Worm (Caenorhabditis elegans) whole organism, L1 larva: ENCODE measurements around the gene hpo-31.

ENCODE experiments used
- C04F5.9 ChIP-seq: sonication (generic microtip); optimal IDR thresholded peaks from 2 replicates; lab custom pipeline; 2016; ENCODE audit warnings: missing genetic modification characterization, missing compliant biosample characterization
- C34B4.2 ChIP-seq: sonication (generic microtip); optimal IDR thresholded peaks from 2 replicates; lab custom pipeline; 2017; ENCODE audit warnings: mild to moderate bottlenecking, missing genetic modification characterization, missing compliant biosample characterization
- F16B12.6 ChIP-seq: fragments of 150-350 bp; optimal IDR thresholded peaks from 2 replicates; lab custom pipeline; 2014; ENCODE audit warnings: missing biosample characterization, missing genetic modification characterization
- Y116A8C.19 ChIP-seq: sonication (generic microtip); optimal IDR thresholded peaks from 2 replicates; lab custom pipeline; 2016; ENCODE audit warnings: missing compliant biosample characterization, missing genetic modification characterization, borderline replicate concordance
- aha-1 ChIP-seq: fragments of 150-350 bp; optimal IDR thresholded peaks from 2 replicates; lab custom pipeline; 2014; ENCODE audit warnings: missing biosample characterization, missing genetic modification characterization
- alr-1 ChIP-seq: fragments of 200-800 bp; sonication (Bioruptor generic); optimal IDR thresholded peaks from 2 replicates; lab custom pipeline; 2018; ENCODE audit warnings: borderline replicate concordance, mild to moderate bottlenecking, missing genetic modification characterization, missing compliant biosample characterization
- ceh-63 ChIP-seq: fragments of 200-800 bp; sonication (Bioruptor generic); optimal IDR thresholded peaks from 2 replicates; lab custom pipeline; 2018; ENCODE audit warnings: mild to moderate bottlenecking, missing genetic modification characterization, missing compliant biosample characterization
- ceh-8 ChIP-seq: fragments of 200-800 bp; sonication (Bioruptor generic); optimal IDR thresholded peaks from 2 replicates; lab custom pipeline; 2018; ENCODE audit warnings: mild to moderate bottlenecking, missing genetic modification characterization, moderate library complexity, missing compliant biosample characterization
- ceh-82 ChIP-seq, 3 experiments: fragments of 150-350 bp in 1 of 3; sonication (generic microtip) in 2 of 3; optimal IDR thresholded peaks; 2 replicates each; lab custom pipeline; 2014 to 2017; ENCODE audit warnings: missing biosample characterization in 3 of 3, missing genetic modification characterization in 3 of 3
- ceh-88 ChIP-seq: fragments of 200-800 bp; sonication (Bioruptor generic); IDR thresholded peaks from 2 replicates; pipeline ENCODE4 v1.3.6; 2022; ENCODE audit warnings: missing genetic modification characterization, missing compliant biosample characterization
- ces-1 ChIP-seq: fragments of 150-350 bp; optimal IDR thresholded peaks from 2 replicates; lab custom pipeline; 2014; ENCODE audit warnings: missing biosample characterization, missing genetic modification reagents, missing genetic modification characterization
- dsc-1 ChIP-seq: sonication (generic microtip); optimal IDR thresholded peaks from 2 replicates; lab custom pipeline; 2016; ENCODE audit warnings: mild to moderate bottlenecking, missing genetic modification characterization, missing compliant biosample characterization
- efl-1 ChIP-seq, 4 experiments: fragments of 150-350 bp; optimal IDR thresholded peaks in 3 of 4; peaks in 1 of 4; 1 replicate in 1 of 4; 2 replicates in 3 of 4; lab custom pipeline; 2014; ENCODE audit warnings: missing biosample characterization in 2 of 4, missing genetic modification characterization in 2 of 4, missing genetic modification reagents in 2 of 4
- efl-3 ChIP-seq: fragments of 200-800 bp; sonication (Bioruptor generic); optimal IDR thresholded peaks from 2 replicates; lab custom pipeline; 2018; ENCODE audit warnings: mild to moderate bottlenecking, missing genetic modification characterization, missing compliant biosample characterization
- egl-27 ChIP-seq, 2 experiments: fragments of 150-350 bp in 1 of 2; sonication (generic microtip); optimal IDR thresholded peaks; 3 replicates each; lab custom pipeline; 2017 to 2018; ENCODE audit warnings: missing biosample characterization in 2 of 2, missing genetic modification characterization in 2 of 2, missing genetic modification reagents in 2 of 2
- ets-5 ChIP-seq: fragments of 200-800 bp; sonication (Bioruptor generic); IDR thresholded peaks from 2 replicates; pipeline ENCODE4 v1.3.6; 2022; ENCODE audit warnings: missing genetic modification characterization, missing compliant biosample characterization
- fkh-10 ChIP-seq: sonication (generic microtip); optimal IDR thresholded peaks from 2 replicates; lab custom pipeline; 2017; ENCODE audit warnings: missing biosample characterization, missing genetic modification reagents, missing genetic modification characterization
- fkh-8 ChIP-seq: sonication (generic microtip); optimal IDR thresholded peaks from 2 replicates; lab custom pipeline; 2016; ENCODE audit warnings: mild to moderate bottlenecking, missing genetic modification characterization, missing compliant biosample characterization
- fos-1 ChIP-seq: fragments of 150-350 bp; optimal IDR thresholded peaks from 2 replicates; lab custom pipeline; 2014; ENCODE audit warnings: missing biosample characterization, missing genetic modification characterization
- hlh-4 ChIP-seq: sonication (generic microtip); optimal IDR thresholded peaks from 2 replicates; lab custom pipeline; 2016; ENCODE audit warnings: mild to moderate bottlenecking, missing genetic modification characterization, missing compliant biosample characterization
- lin-14 ChIP-seq: fragments of 200-800 bp; sonication (Bioruptor generic); optimal IDR thresholded peaks from 2 replicates; lab custom pipeline; 2018; ENCODE audit warnings: mild to moderate bottlenecking, missing genetic modification characterization, moderate library complexity, missing compliant biosample characterization
- lin-15B ChIP-seq: fragments of 150-350 bp; sonication (generic microtip); optimal IDR thresholded peaks from 3 replicates; lab custom pipeline; 2014; ENCODE audit warnings: missing biosample characterization, missing genetic modification characterization
- lin-35 ChIP-seq, 2 experiments: fragments of 150-350 bp; optimal IDR thresholded peaks; 2 replicates each; lab custom pipeline; 2014; ENCODE audit warnings: missing biosample characterization in 2 of 2, missing genetic modification characterization in 2 of 2, missing genetic modification reagents in 2 of 2
- lir-3 ChIP-seq: sonication (generic microtip); optimal IDR thresholded peaks from 2 replicates; lab custom pipeline; 2016; ENCODE audit warnings: mild to moderate bottlenecking, missing genetic modification characterization, moderate library complexity, missing compliant biosample characterization; ENCODE audit not compliant: poor library complexity
- mab-9 ChIP-seq: fragments of 200-800 bp; sonication (Bioruptor generic); IDR thresholded peaks from 2 replicates; pipeline ENCODE4 v1.3.6; 2022; ENCODE audit warnings: missing genetic modification reagents, missing genetic modification characterization, missing compliant biosample characterization
- mdl-1 ChIP-seq, 2 experiments: fragments of 150-350 bp; optimal IDR thresholded peaks; 2 replicates each; lab custom pipeline; 2014 to 2017; ENCODE audit warnings: missing biosample characterization in 2 of 2, missing genetic modification characterization in 2 of 2, inconsistent platforms in 1 of 2
- mef-2 ChIP-seq: fragments of 150-350 bp; optimal IDR thresholded peaks from 2 replicates; lab custom pipeline; 2014; ENCODE audit warnings: missing biosample characterization, missing genetic modification characterization
- mep-1 ChIP-seq: fragments of 150-350 bp; optimal IDR thresholded peaks from 2 replicates; lab custom pipeline; 2014; ENCODE audit warnings: missing biosample characterization, missing genetic modification characterization
- nhr-237 ChIP-seq: fragments of 150-350 bp; optimal IDR thresholded peaks from 2 replicates; lab custom pipeline; 2014; ENCODE audit warnings: missing biosample characterization, missing genetic modification characterization
- nhr-28 ChIP-seq: fragments of 150-350 bp; optimal IDR thresholded peaks from 2 replicates; lab custom pipeline; 2014; ENCODE audit warnings: missing biosample characterization, missing genetic modification characterization
- nhr-47 ChIP-seq: sonication (generic microtip); optimal IDR thresholded peaks from 2 replicates; lab custom pipeline; 2016; ENCODE audit warnings: mild to moderate bottlenecking, missing genetic modification characterization, moderate library complexity, missing compliant biosample characterization
- nhr-76 ChIP-seq: sonication (generic microtip); optimal IDR thresholded peaks from 2 replicates; lab custom pipeline; 2017; ENCODE audit warnings: missing biosample characterization, missing genetic modification characterization
- nhr-77 ChIP-seq: fragments of 150-350 bp; optimal IDR thresholded peaks from 2 replicates; lab custom pipeline; 2014; ENCODE audit warnings: missing biosample characterization, missing genetic modification characterization
- nhr-85 ChIP-seq: sonication (generic microtip); peaks from one replicate; lab custom pipeline; 2016; ENCODE audit warnings: missing genetic modification characterization, inconsistent platforms, missing compliant biosample characterization
- nhr-90 ChIP-seq: sonication (generic microtip); optimal IDR thresholded peaks from 2 replicates; lab custom pipeline; 2016; ENCODE audit warnings: mild to moderate bottlenecking, missing genetic modification characterization, missing compliant biosample characterization; ENCODE audit not compliant: poor library complexity
- pag-3 ChIP-seq: sonication (generic microtip); optimal IDR thresholded peaks from 2 replicates; lab custom pipeline; 2017; ENCODE audit warnings: missing genetic modification characterization, mild to moderate bottlenecking, missing compliant biosample characterization, antibody characterized with exemption, borderline replicate concordance; ENCODE audit not compliant: insufficient read depth
- pqm-1 ChIP-seq: sonication (generic microtip); optimal IDR thresholded peaks from 3 replicates; lab custom pipeline; 2017; ENCODE audit warnings: missing biosample characterization, missing genetic modification characterization
- rnt-1 ChIP-seq: sonication (generic microtip); optimal IDR thresholded peaks from 2 replicates; lab custom pipeline; 2016; ENCODE audit warnings: mild to moderate bottlenecking, missing genetic modification characterization, moderate library complexity, missing compliant biosample characterization
- skn-1 ChIP-seq: fragments of 150-350 bp; optimal IDR thresholded peaks from 2 replicates; lab custom pipeline; 2014; ENCODE audit warnings: missing biosample characterization, missing genetic modification characterization
- snu-23 ChIP-seq: sonication (generic microtip); optimal IDR thresholded peaks from 2 replicates; lab custom pipeline; 2016; ENCODE audit warnings: missing genetic modification characterization, missing compliant biosample characterization
- sox-4 ChIP-seq: sonication (generic microtip); optimal IDR thresholded peaks from 2 replicates; lab custom pipeline; 2016; ENCODE audit warnings: missing genetic modification characterization, missing compliant biosample characterization
- sptf-1 ChIP-seq: fragments of 150-350 bp; optimal IDR thresholded peaks from 2 replicates; lab custom pipeline; 2014; ENCODE audit warnings: missing biosample characterization, missing genetic modification characterization
- tbx-2 ChIP-seq: sonication (generic microtip); optimal IDR thresholded peaks from 2 replicates; lab custom pipeline; 2016; ENCODE audit warnings: missing genetic modification characterization, missing compliant biosample characterization
- vab-15 ChIP-seq: sonication (generic microtip); optimal IDR thresholded peaks from 2 replicates; lab custom pipeline; 2017; ENCODE audit warnings: missing genotype, mild to moderate bottlenecking, missing genetic modification characterization, missing compliant biosample characterization
- zag-1 ChIP-seq: fragments of 150-350 bp; optimal IDR thresholded peaks from 2 replicates; lab custom pipeline; 2014; ENCODE audit warnings: missing biosample characterization, missing genetic modification characterization
- zip-4 ChIP-seq: fragments of 200-800 bp; sonication (Bioruptor generic); optimal IDR thresholded peaks from 2 replicates; lab custom pipeline; 2018; ENCODE audit warnings: mild to moderate bottlenecking, missing genetic modification characterization, moderate library complexity, missing compliant biosample characterization
- ztf-11 ChIP-seq, 2 experiments: sonication (generic microtip); optimal IDR thresholded peaks; 2 replicates each; lab custom pipeline; 2016 to 2017; ENCODE audit warnings: missing genetic modification characterization in 2 of 2, missing biosample characterization in 1 of 2, missing compliant biosample characterization in 1 of 2

Gene hpo-31

DNA sequence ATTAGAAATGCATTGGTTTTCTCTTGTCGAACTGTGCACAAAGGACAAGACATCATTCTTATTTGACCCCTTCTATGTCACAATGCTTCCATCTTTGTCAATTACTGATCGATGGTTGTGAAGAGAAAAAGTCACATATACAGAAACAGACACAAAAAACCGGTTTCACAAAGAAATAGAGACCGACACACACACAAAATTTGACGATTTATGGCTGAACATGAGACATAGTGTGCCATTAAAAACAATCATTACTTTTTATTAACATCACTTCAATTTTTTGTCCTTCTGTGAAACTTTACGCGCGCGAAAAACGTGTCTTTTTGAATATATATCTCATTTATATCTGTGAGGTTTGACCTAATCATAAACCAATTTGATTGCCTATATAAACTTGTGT lies 32.3 kb upstream of the hpo-31 start (continued):
- TF ChIP-seq mdl-1 (tag; optimal IDR thresholded peaks at IDR 0.05; lab: Kevin White, UChicago) (no peak), ets-5 (GFP tag; lab: Robert Waterston, UW) (no peak), dsc-1 (tag; lab: Kevin White, UChicago) (no peak), C04F5.9 (tag; lab: Kevin White, UChicago) (no peak), C34B4.2 (tag; lab: Kevin White, UChicago) (no peak), hlh-4 (tag; lab: Kevin White, UChicago) (no peak), ceh-88 (GFP tag; lab: Robert Waterston, UW) (no peak), sox-4 (tag; lab: Kevin White, UChicago) (no peak), lin-15B (tag; lab: Kevin White, UChicago) (no peak), lir-3 (tag; lab: Kevin White, UChicago) (no peak), zag-1 (tag; lab: Kevin White, UChicago) (no peak), pag-3 (tag; lab: Kevin White, UChicago) (no peak), fkh-8 (tag; lab: Kevin White, UChicago) (no peak), mab-9 (GFP tag; lab: Robert Waterston, UW) (no peak), pqm-1 (tag; lab: Kevin White, UChicago) (no peak), efl-1 (optimal IDR thresholded peaks at IDR 0.05; lab: Kevin White, UChicago) (no peak), efl-1 (GFP tag; optimal IDR thresholded peaks at IDR 0.05 in 1 of 2; lab: Kevin White, UChicago) (no peak), snu-23 (GFP tag; lab: Kevin White, UChicago) (peak; percentile 75), vab-15 (tag; lab: Kevin White, UChicago) (peak; percentile 32), nhr-90 (peak; percentile 48), mef-2 (tag; lab: Kevin White, UChicago) (no peak), fos-1 (no peak), aha-1 (tag; lab: Kevin White, UChicago) (no peak), ceh-82 (tag; optimal IDR thresholded peaks at IDR 0.05; lab: Kevin White, UChicago) (no peak), alr-1 (tag; lab: Kevin White, UChicago) (no peak), efl-3 (GFP tag; lab: Kevin White, UChicago) (no peak), nhr-47 (tag; lab: Kevin White, UChicago) (no peak), nhr-76 (no peak), ztf-11 (tag; optimal IDR thresholded peaks at IDR 0.05; lab: Kevin White, UChicago) (peak in 1 of 2 experiments; percentile 25), lin-35 (GFP tag; optimal IDR thresholded peaks at IDR 0.05; lab: Kevin White, UChicago) (peak in 1 of 2 experiments; percentile 57), mep-1 (peak; percentile 37), tbx-2 (tag; lab: Kevin White, UChicago) (peak; percentile 20), fkh-10 (no peak), nhr-77 (no peak), rnt-1 (tag; lab: Kevin White, UChicago) (no peak), skn-1 (tag; lab: Kevin White, UChicago) (no peak), zip-4 (no peak), ces-1 (GFP tag; lab: Kevin White, UChicago) (no peak), F16B12.6 (no peak), nhr-85 (tag; lab: Kevin White, UChicago) (peak; percentile 93), ceh-8 (no peak), nhr-28 (tag; lab: Kevin White, UChicago) (no peak), sptf-1 (tag; lab: Kevin White, UChicago) (no peak), lin-14 (GFP tag; lab: Kevin White, UChicago) (peak; percentile 82), Y116A8C.19 (tag; lab: Kevin White, UChicago) (no peak), egl-27 (tag; optimal IDR thresholded peaks at IDR 0.05; lab: Kevin White, UChicago) (no peak), nhr-237 (tag; lab: Kevin White, UChicago) (no peak), ceh-63 (GFP tag; lab: Kevin White, UChicago) (no peak)
- TF ChIP-seq, all 84 proteins: peak for 19
